Worm (Caenorhabditis elegans): ENCODE data around the gene cpr-4.

cpr-4 gene

ce11 chrV:6614152-6614734 is at the start of gene cpr-4:
cpr-4 (plus strand) TSS chrV:6614674.
- no peak for TF ChIP-seq grh-1 (GFP tag; IDR thresholded peaks at IDR 0.05)
- TF ChIP-seq tlp-1 (tag; optimal IDR thresholded peaks at IDR 0.05), result peak; percentile 34
- TF ChIP-seq nhr-28 (tag; optimal IDR thresholded peaks at IDR 0.05), result no peak
- no peak for TF ChIP-seq efl-3 (GFP tag; optimal IDR thresholded peaks at IDR 0.05)
- no peak for TF ChIP-seq tbx-2 (tag; optimal IDR thresholded peaks at IDR 0.05)
- peak; percentile 10 for TF ChIP-seq skn-1 (tag; optimal IDR thresholded peaks at IDR 0.05)
- no peak for TF ChIP-seq elt-3 (tag; optimal IDR thresholded peaks at IDR 0.05)
- TF ChIP-seq swsn-7 (tag; optimal IDR thresholded peaks at IDR 0.05), result no peak
- TF ChIP-seq nhr-90 (tag; optimal IDR thresholded peaks at IDR 0.05; ENCODE audit: poor library complexity), result peak; percentile 48
- no peak for TF ChIP-seq ces-1 (GFP tag; optimal IDR thresholded peaks at IDR 0.05)
- no peak for TF ChIP-seq xbp-1 (tag; optimal IDR thresholded peaks at IDR 0.05)
- no peak for TF ChIP-seq pax-3 (tag; optimal IDR thresholded peaks at IDR 0.05)
- no peak for TF ChIP-seq nhr-237 (tag; optimal IDR thresholded peaks at IDR 0.05)
- no peak for TF ChIP-seq nhr-19 (GFP tag; conservative IDR thresholded peaks at IDR 0.05)
- no peak for TF ChIP-seq nhr-77 (tag; optimal IDR thresholded peaks at IDR 0.05)
- TF ChIP-seq zag-1 (tag; optimal IDR thresholded peaks at IDR 0.05), result no peak
- no peak for TF ChIP-seq unc-30 (tag; optimal IDR thresholded peaks at IDR 0.05)
- TF ChIP-seq isw-1 (GFP tag; IDR thresholded peaks at IDR 0.05), result no peak
- TF ChIP-seq dpl-1 (GFP tag; optimal IDR thresholded peaks at IDR 0.05), result no peak
- no peak for TF ChIP-seq hpl-2 (GFP tag; optimal IDR thresholded peaks at IDR 0.05)
- no peak for TF ChIP-seq sptf-1 (tag; optimal IDR thresholded peaks at IDR 0.05)
- no peak for TF ChIP-seq lir-3 (tag; optimal IDR thresholded peaks at IDR 0.05; ENCODE audit: poor library complexity)
- TF ChIP-seq nhr-47 (tag; optimal IDR thresholded peaks at IDR 0.05), result no peak
- TF ChIP-seq hlh-4 (tag; optimal IDR thresholded peaks at IDR 0.05), result no peak
- no peak for TF ChIP-seq mab-9 (GFP tag; IDR thresholded peaks at IDR 0.05)
- TF ChIP-seq ets-5 (GFP tag; IDR thresholded peaks at IDR 0.05), result no peak
- TF ChIP-seq egl-27 (tag; optimal IDR thresholded peaks at IDR 0.05), result no peak
- TF ChIP-seq ceh-8 (GFP tag; optimal IDR thresholded peaks at IDR 0.05), result no peak
- no peak for TF ChIP-seq mep-1 (tag; optimal IDR thresholded peaks at IDR 0.05)
- TF ChIP-seq hlh-17 (GFP tag; optimal IDR thresholded peaks at IDR 0.05; ENCODE audit: borderline replicate concordance), result no peak
- no peak for TF ChIP-seq C34B4.2 (tag; optimal IDR thresholded peaks at IDR 0.05)
- no peak for TF ChIP-seq fkh-8 (tag; optimal IDR thresholded peaks at IDR 0.05)
- TF ChIP-seq aly-2 (tag; optimal IDR thresholded peaks at IDR 0.05), result no peak
- no peak for TF ChIP-seq fos-1 (tag; optimal IDR thresholded peaks at IDR 0.05)
- no peak for TF ChIP-seq nhr-85 (tag)
- no peak for TF ChIP-seq rnt-1 (tag; optimal IDR thresholded peaks at IDR 0.05)
- no peak for TF ChIP-seq C16A3.4 (tag; optimal IDR thresholded peaks at IDR 0.05)
- no peak for TF ChIP-seq unc-130 (tag; optimal IDR thresholded peaks at IDR 0.05)
- no peak for TF ChIP-seq ztf-11 (tag; optimal IDR thresholded peaks at IDR 0.05)
- no peak for TF ChIP-seq unc-98 (GFP tag; IDR thresholded peaks at IDR 0.05)
- no peak for TF ChIP-seq ztf-4 (tag; optimal IDR thresholded peaks at IDR 0.05)
- no peak for TF ChIP-seq fkh-10 (GFP tag; optimal IDR thresholded peaks at IDR 0.05)
- TF ChIP-seq lin-14 (GFP tag; optimal IDR thresholded peaks at IDR 0.05), result no peak
- TF ChIP-seq ceh-88 (GFP tag; IDR thresholded peaks at IDR 0.05), result no peak
- no peak for TF ChIP-seq zip-4 (GFP tag; optimal IDR thresholded peaks at IDR 0.05)
- no peak for TF ChIP-seq snpc-4 (tag; optimal IDR thresholded peaks at IDR 0.05)
- peak; percentile 100 for TF ChIP-seq elt-2 (tag; optimal IDR thresholded peaks at IDR 0.05)
- TF ChIP-seq lin-15B (tag; optimal IDR thresholded peaks at IDR 0.05), result no peak
- no peak for TF ChIP-seq nhr-84 (tag; optimal IDR thresholded peaks at IDR 0.05)
- no peak for TF ChIP-seq irx-1 (tag; optimal IDR thresholded peaks at IDR 0.05)
- TF ChIP-seq fkh-4 (tag; optimal IDR thresholded peaks at IDR 0.05; ENCODE audit: borderline replicate concordance), result no peak
- peak; percentile 46 for TF ChIP-seq jun-1 (tag; optimal IDR thresholded peaks at IDR 0.05)
- TF ChIP-seq pag-3 (tag; optimal IDR thresholded peaks at IDR 0.05; ENCODE audit: borderline replicate concordance, insufficient read depth), result no peak

All from whole organism, L1 larva.